Fruit fly (Drosophila melanogaster) whole organism, embryonic: ENCODE data around the gene H2.0.

ENCODE experiments used
- B-H2 ChIP-seq: fragments of 200-800 bp; sonication (Bioruptor generic); optimal IDR thresholded peaks from 2 replicates; lab custom pipeline; 2018; ENCODE audit warnings: missing biosample characterization, mild to moderate bottlenecking, missing genetic modification characterization
- Blimp-1 ChIP-seq: fragments of 200-800 bp; sonication (Bioruptor generic); optimal IDR thresholded peaks from 3 replicates; lab custom pipeline; 2018; ENCODE audit warnings: missing biosample characterization, missing genetic modification characterization, mild to moderate bottlenecking, moderate library complexity, missing genetic modification reagents
- C15 ChIP-seq: fragments of 200-800 bp; sonication (Bioruptor generic); IDR thresholded peaks from 3 replicates; pipeline ENCODE4 v1.3.6; 2022; ENCODE audit warnings: missing biosample characterization, missing genetic modification characterization
- CG10147 ChIP-seq: fragments of 200-800 bp; sonication (Bioruptor generic); optimal IDR thresholded peaks from 2 replicates; lab custom pipeline; 2019; ENCODE audit warnings: missing biosample characterization, mild to moderate bottlenecking, missing genetic modification characterization, moderate library complexity
- CG10654 ChIP-seq: fragments of 200-800 bp; sonication (Bioruptor generic); optimal IDR thresholded peaks from 2 replicates; lab custom pipeline; 2016; ENCODE audit warnings: missing biosample characterization, missing genetic modification characterization
- CG10959 ChIP-seq: fragments of 200-800 bp; sonication (Bioruptor generic); IDR thresholded peaks from 2 replicates; pipeline ENCODE4 v1.3.6; 2022; ENCODE audit warnings: missing biosample characterization, missing genetic modification characterization
- CG11247 ChIP-seq: fragments of 200-800 bp; sonication (Bioruptor generic); IDR thresholded peaks from 2 replicates; pipeline ENCODE4 v1.3.6; 2022; ENCODE audit warnings: missing biosample characterization, missing genetic modification characterization
- CG11723 ChIP-seq: fragments of 200-800 bp; sonication (Bioruptor generic); optimal IDR thresholded peaks from 2 replicates; lab custom pipeline; 2017; ENCODE audit warnings: missing biosample characterization, mild to moderate bottlenecking, missing genetic modification characterization
- CG1233 ChIP-seq: fragments of 200-800 bp; sonication (Bioruptor generic); optimal IDR thresholded peaks from 4 replicates; lab custom pipeline; 2018; ENCODE audit warnings: missing biosample characterization, mild to moderate bottlenecking, missing genetic modification characterization
- CG16779 ChIP-seq: fragments of 200-800 bp; sonication (Bioruptor generic); IDR thresholded peaks from 2 replicates; pipeline ENCODE4 v1.3.6; 2022; ENCODE audit warnings: missing biosample characterization, missing genetic modification characterization
- CG17361 ChIP-seq: fragments of 200-800 bp; sonication (Bioruptor generic); IDR thresholded peaks from 3 replicates; pipeline ENCODE4 v1.3.6; 2022; ENCODE audit warnings: missing biosample characterization, missing genetic modification characterization
- CG18011 ChIP-seq: fragments of 200-800 bp; sonication (Bioruptor generic); optimal IDR thresholded peaks from 2 replicates; lab custom pipeline; 2017; ENCODE audit warnings: missing biosample characterization, missing genetic modification characterization, mild to moderate bottlenecking, moderate library complexity, missing genotype
- CG18476 ChIP-seq: fragments of 200-800 bp; sonication (Bioruptor generic); optimal IDR thresholded peaks from 2 replicates; lab custom pipeline; 2016; ENCODE audit warnings: missing biosample characterization, mild to moderate bottlenecking, missing genetic modification characterization
- CG4282 ChIP-seq: fragments of 200-800 bp; sonication (Bioruptor generic); optimal IDR thresholded peaks from 2 replicates; lab custom pipeline; 2016; ENCODE audit warnings: missing biosample characterization, missing genetic modification characterization
- CG4617 ChIP-seq: fragments of 200-800 bp; sonication (Bioruptor generic); optimal IDR thresholded peaks from 3 replicates; lab custom pipeline; 2016; ENCODE audit warnings: missing biosample characterization, missing genetic modification characterization, borderline replicate concordance
- CG6254 ChIP-seq: fragments of 200-800 bp; sonication (Bioruptor generic); optimal IDR thresholded peaks from 3 replicates; lab custom pipeline; 2017; ENCODE audit warnings: mild to moderate bottlenecking, missing biosample characterization, missing genetic modification reagents, missing genetic modification characterization
- CG6272 ChIP-seq: fragments of 200-800 bp; sonication (Bioruptor generic); IDR thresholded peaks from 2 replicates; pipeline ENCODE4 v1.3.6; 2022; ENCODE audit warnings: missing biosample characterization, missing genetic modification characterization
- CG7786 ChIP-seq: fragments of 200-800 bp; sonication (Bioruptor generic); optimal IDR thresholded peaks from 2 replicates; lab custom pipeline; 2016; ENCODE audit warnings: missing biosample characterization, missing genetic modification characterization
- CG8765 ChIP-seq: fragments of 200-800 bp; sonication (Bioruptor generic); IDR thresholded peaks from 2 replicates; pipeline ENCODE4 v1.3.6; 2022; ENCODE audit warnings: missing biosample characterization, missing genetic modification characterization
- CG8944 ChIP-seq: fragments of 200-800 bp; sonication (Bioruptor generic); optimal IDR thresholded peaks from 3 replicates; lab custom pipeline; 2016; ENCODE audit warnings: missing biosample characterization, missing genetic modification characterization
- CG9215 ChIP-seq: fragments of 200-800 bp; sonication (Bioruptor generic); IDR thresholded peaks from 2 replicates; pipeline ENCODE4 v1.3.6; 2022; ENCODE audit warnings: missing biosample characterization, missing genetic modification characterization
- CG9932 ChIP-seq: fragments of 200-800 bp; sonication (Bioruptor generic); IDR thresholded peaks from 2 replicates; pipeline ENCODE4 v1.3.6; 2022; ENCODE audit warnings: missing biosample characterization, missing genetic modification characterization
- Camta ChIP-seq: fragments of 200-800 bp; sonication (Bioruptor generic); optimal IDR thresholded peaks from 2 replicates; lab custom pipeline; 2016; ENCODE audit warnings: missing biosample characterization, missing genetic modification characterization
- Doc2 ChIP-seq: fragments of 200-800 bp; sonication (Bioruptor generic); IDR thresholded peaks from 2 replicates; pipeline ENCODE4 v1.3.6; 2022; ENCODE audit warnings: missing biosample characterization, missing genetic modification characterization
- Dp ChIP-seq: fragments of 200-800 bp; sonication (Bioruptor generic); optimal IDR thresholded peaks from 2 replicates; lab custom pipeline; 2018; ENCODE audit warnings: missing biosample characterization, mild to moderate bottlenecking, missing genetic modification characterization, moderate library complexity
- ERR ChIP-seq: fragments of 200-800 bp; sonication (Bioruptor generic); optimal IDR thresholded peaks from 2 replicates; lab custom pipeline; 2016; ENCODE audit warnings: missing biosample characterization, missing genetic modification characterization
- Fer1 ChIP-seq: fragments of 200-800 bp; sonication (Bioruptor generic); optimal IDR thresholded peaks from 2 replicates; lab custom pipeline; 2017; ENCODE audit warnings: missing biosample characterization, mild to moderate bottlenecking, missing genetic modification characterization
- HLH3B ChIP-seq: fragments of 200-800 bp; sonication (Bioruptor generic); IDR thresholded peaks from 2 replicates; pipeline ENCODE4 v1.3.6; 2022; ENCODE audit warnings: missing biosample characterization, missing genetic modification characterization
- HLHmδ ChIP-seq: fragments of 200-800 bp; sonication (Bioruptor generic); optimal IDR thresholded peaks from 2 replicates; lab custom pipeline; 2018; ENCODE audit warnings: missing biosample characterization, mild to moderate bottlenecking, missing genetic modification characterization, moderate library complexity
- Jarid2 ChIP-seq: fragments of 200-800 bp; sonication (Bioruptor generic); optimal IDR thresholded peaks from 3 replicates; lab custom pipeline; 2017; ENCODE audit warnings: mild to moderate bottlenecking, missing biosample characterization, missing genetic modification reagents, missing genetic modification characterization
- Side ChIP-seq: fragments of 200-800 bp; sonication (Bioruptor generic); optimal IDR thresholded peaks from 2 replicates; lab custom pipeline; 2016; ENCODE audit warnings: missing biosample characterization, missing genetic modification characterization
- TFAM ChIP-seq: fragments of 200-800 bp; sonication (Bioruptor generic); optimal IDR thresholded peaks from 2 replicates; lab custom pipeline; 2017; ENCODE audit warnings: missing biosample characterization, missing genetic modification characterization, inconsistent platforms
- abd-A ChIP-seq: fragments of 200-800 bp; sonication (Bioruptor generic); optimal IDR thresholded peaks from 3 replicates; lab custom pipeline; 2019; ENCODE audit warnings: missing biosample characterization, mild to moderate bottlenecking, missing genetic modification characterization, moderate library complexity
- az2 ChIP-seq: fragments of 200-800 bp; sonication (Bioruptor generic); optimal IDR thresholded peaks from 3 replicates; lab custom pipeline; 2016; ENCODE audit warnings: missing biosample characterization, missing genetic modification characterization
- chn ChIP-seq: fragments of 200-800 bp; sonication (Bioruptor generic); optimal IDR thresholded peaks from 2 replicates; lab custom pipeline; 2016; ENCODE audit warnings: missing biosample characterization, missing genetic modification characterization
- dan ChIP-seq: fragments of 200-800 bp; sonication (Bioruptor generic); IDR thresholded peaks from 2 replicates; pipeline ENCODE4 v1.3.6; 2022; ENCODE audit warnings: missing biosample characterization, missing genetic modification characterization
- dmrt11E ChIP-seq: fragments of 200-800 bp; sonication (Bioruptor generic); optimal IDR thresholded peaks from 3 replicates; lab custom pipeline; 2018; ENCODE audit warnings: missing biosample characterization, mild to moderate bottlenecking, missing genetic modification characterization, moderate library complexity
- fd96Cb ChIP-seq: fragments of 200-800 bp; sonication (Bioruptor generic); optimal IDR thresholded peaks from 2 replicates; lab custom pipeline; 2018; ENCODE audit warnings: missing biosample characterization, mild to moderate bottlenecking, missing genetic modification characterization, moderate library complexity
- fu2 ChIP-seq: fragments of 200-800 bp; sonication (Bioruptor generic); optimal IDR thresholded peaks from 2 replicates; lab custom pipeline; 2016; ENCODE audit warnings: missing biosample characterization, missing genetic modification characterization
- jigr1 ChIP-seq: fragments of 200-800 bp; sonication (Bioruptor generic); IDR thresholded peaks from 3 replicates; pipeline ENCODE4 v1.3.6; 2022; ENCODE audit warnings: missing biosample characterization, missing genetic modification characterization
- jing ChIP-seq: fragments of 200-800 bp; sonication (Bioruptor generic); optimal IDR thresholded peaks from 2 replicates; lab custom pipeline; 2018; ENCODE audit warnings: missing biosample characterization, mild to moderate bottlenecking, missing genetic modification characterization
- lilli ChIP-seq: fragments of 200-800 bp; sonication (Bioruptor generic); optimal IDR thresholded peaks from 3 replicates; lab custom pipeline; 2016; ENCODE audit warnings: missing biosample characterization, missing genetic modification characterization
- maf-S ChIP-seq: fragments of 200-800 bp; sonication (Bioruptor generic); optimal IDR thresholded peaks from 2 replicates; lab custom pipeline; 2016; ENCODE audit warnings: missing biosample characterization, missing genetic modification characterization
- ranshi ChIP-seq: fragments of 200-800 bp; sonication (Bioruptor generic); IDR thresholded peaks from 2 replicates; pipeline ENCODE4 v1.3.6; 2022; ENCODE audit warnings: missing biosample characterization, missing genetic modification characterization
- sens-2 ChIP-seq: fragments of 200-800 bp; sonication (Bioruptor generic); IDR thresholded peaks from 2 replicates; pipeline ENCODE4 v1.3.6; 2022; ENCODE audit warnings: missing biosample characterization, missing genetic modification characterization
- sob ChIP-seq: fragments of 200-800 bp; sonication (Bioruptor generic); IDR thresholded peaks from 2 replicates; pipeline ENCODE4 v1.3.6; 2022; ENCODE audit warnings: missing biosample characterization, missing genetic modification characterization
- sqz ChIP-seq: fragments of 200-800 bp; sonication (Bioruptor generic); optimal IDR thresholded peaks from 3 replicates; lab custom pipeline; 2018; ENCODE audit warnings: missing biosample characterization, mild to moderate bottlenecking, missing genetic modification characterization
- ssp ChIP-seq: fragments of 200-800 bp; sonication (Bioruptor generic); IDR thresholded peaks from 2 replicates; pipeline ENCODE4 v1.3.6; 2022; ENCODE audit warnings: missing biosample characterization, missing genetic modification characterization
- tup ChIP-seq: fragments of 200-800 bp; sonication (Bioruptor generic); optimal IDR thresholded peaks from 2 replicates; lab custom pipeline; 2016; ENCODE audit warnings: missing biosample characterization, mild to moderate bottlenecking, missing genetic modification characterization, moderate library complexity
- tx ChIP-seq: fragments of 200-800 bp; sonication (Bioruptor generic); optimal IDR thresholded peaks from 2 replicates; lab custom pipeline; 2016; ENCODE audit warnings: missing biosample characterization, missing genetic modification characterization
- zf30C ChIP-seq: fragments of 200-800 bp; sonication (Bioruptor generic); optimal IDR thresholded peaks from 3 replicates; lab custom pipeline; 2018; ENCODE audit warnings: missing biosample characterization, mild to moderate bottlenecking, missing genetic modification characterization

The H2.0 gene

dm6 chr2L:6051212-6051621, 32.0 kb upstream of the H2.0 start (continued):
- TF ChIP-seq TFAM (GFP tag; lab: Kevin White, UChicago) (peak; percentile 79), CG17361 (GFP tag; lab: Robert Waterston, UW) (no peak; the same call in none of the 3 replicates), CG18476 (GFP tag; lab: Kevin White, UChicago) (peak; percentile 95), CG6254 (GFP tag; lab: Kevin White, UChicago) (peak; percentile 95), CG16779 (peak; percentile 69; the same call in 1 of the 2 replicates), CG4282 (peak; percentile 85), CG9215 (peak; percentile 50), maf-S (GFP tag; lab: Kevin White, UChicago) (peak; percentile 91), fu2 (GFP tag; lab: Kevin White, UChicago) (peak; percentile 79), abd-A (tag; lab: Kevin White, UChicago) (no peak), Dp (GFP tag; lab: Kevin White, UChicago) (no peak), sqz (no peak), lilli (GFP tag; lab: Kevin White, UChicago) (peak; percentile 97), Side (GFP tag; lab: Kevin White, UChicago) (peak; percentile 98), chn (GFP tag; lab: Kevin White, UChicago) (peak; percentile 92), tup (peak; percentile 92), ERR (GFP tag; lab: Kevin White, UChicago) (peak; percentile 95), CG10147 (GFP tag; lab: Kevin White, UChicago) (peak; percentile 97), CG8765 (GFP tag; lab: Robert Waterston, UW) (peak; percentile 73), Camta (peak; percentile 95), az2 (GFP tag; lab: Kevin White, UChicago) (peak; percentile 93), Jarid2 (GFP tag; lab: Kevin White, UChicago) (peak; percentile 79), jing (GFP tag; lab: Kevin White, UChicago) (peak; percentile 85), CG10654 (peak; percentile 90), B-H2 (GFP tag; lab: Kevin White, UChicago) (peak; percentile 97), C15 (GFP tag; lab: Robert Waterston, UW) (peak; percentile 82; the same call in 1 of the 3 replicates), CG9932 (peak; percentile 87), CG4617 (GFP tag; lab: Kevin White, UChicago) (peak; percentile 57), CG7786 (peak; percentile 86), HLHmδ (GFP tag; lab: Kevin White, UChicago) (no peak), Blimp-1 (GFP tag; lab: Kevin White, UChicago) (peak; percentile 96), Doc2 (GFP tag; lab: Robert Waterston, UW) (no peak), zf30C (GFP tag; lab: Kevin White, UChicago) (peak; percentile 32), CG11247 (GFP tag; lab: Robert Waterston, UW) (peak; percentile 94), fd96Cb (tag; lab: Kevin White, UChicago) (peak; percentile 90), CG1233 (GFP tag; lab: Kevin White, UChicago) (peak; percentile 96), sob (peak; percentile 96), CG8944 (peak; percentile 77), CG11723 (GFP tag; lab: Kevin White, UChicago) (peak; percentile 95), CG6272 (peak; percentile 58; the same call in 1 of the 2 replicates), ssp (GFP tag; lab: Robert Waterston, UW) (peak; percentile 78), HLH3B (GFP tag; lab: Robert Waterston, UW) (peak; percentile 95), dmrt11E (peak; percentile 96), ranshi (GFP tag; lab: Robert Waterston, UW) (peak; percentile 93), CG18011 (GFP tag; lab: Kevin White, UChicago) (peak; percentile 86), CG10959 (peak; percentile 93), tx (GFP tag; lab: Kevin White, UChicago) (peak; percentile 94), jigr1 (GFP tag; lab: Robert Waterston, UW) (0 out of 3 replicates have a peak, but pooled peaks have one; percentile 17), sens-2 (GFP tag; lab: Robert Waterston, UW) (peak; percentile 95), Fer1 (peak; percentile 99), dan (no peak)
